Fruit fly (Drosophila melanogaster) whole organism, embryonic: ENCODE measurements around the gene east.

Source experiments
- Asciz ChIP-seq: fragments of 200-800 bp; sonication (Bioruptor generic); optimal IDR thresholded peaks from 2 replicates; lab custom pipeline; 2017; ENCODE audit warnings: missing biosample characterization, mild to moderate bottlenecking, missing genetic modification characterization, missing genetic modification reagents
- CG10654 ChIP-seq: fragments of 200-800 bp; sonication (Bioruptor generic); optimal IDR thresholded peaks from 2 replicates; lab custom pipeline; 2016; ENCODE audit warnings: missing biosample characterization, missing genetic modification characterization
- CG12104 ChIP-seq: fragments of 200-800 bp; sonication (Bioruptor generic); optimal IDR thresholded peaks from 3 replicates; lab custom pipeline; 2016; ENCODE audit warnings: missing biosample characterization, missing genetic modification characterization
- CG14860 ChIP-seq: fragments of 200-800 bp; sonication (Bioruptor generic); IDR thresholded peaks from 3 replicates; pipeline ENCODE4 v1.3.6; 2022; ENCODE audit warnings: missing biosample characterization, missing genetic modification characterization; ENCODE audit not compliant: partially characterized antibody
- CG16815 ChIP-seq: fragments of 200-800 bp; sonication (Bioruptor generic); optimal IDR thresholded peaks from 3 replicates; lab custom pipeline; 2017; ENCODE audit warnings: missing biosample characterization, mild to moderate bottlenecking, missing genetic modification characterization
- CG18764 ChIP-seq: fragments of 200-800 bp; sonication (Bioruptor generic); optimal IDR thresholded peaks from 3 replicates; lab custom pipeline; 2016; ENCODE audit warnings: missing biosample characterization, missing genetic modification characterization
- CG30431 ChIP-seq: fragments of 200-800 bp; sonication (Bioruptor generic); optimal IDR thresholded peaks from 2 replicates; lab custom pipeline; 2017; ENCODE audit warnings: missing biosample characterization, missing genetic modification characterization
- CG31441 ChIP-seq: fragments of 200-800 bp; sonication (Bioruptor generic); IDR thresholded peaks from 2 replicates; pipeline ENCODE4 v1.3.6; 2022; ENCODE audit warnings: missing biosample characterization, missing genetic modification characterization
- CG3163 ChIP-seq: fragments of 200-800 bp; sonication (Bioruptor generic); optimal IDR thresholded peaks from 3 replicates; lab custom pipeline; 2016; ENCODE audit warnings: missing biosample characterization, missing genetic modification characterization
- CG32767 ChIP-seq: fragments of 200-800 bp; sonication (Bioruptor generic); IDR thresholded peaks from 2 replicates; pipeline ENCODE4 v1.3.6; 2022; ENCODE audit warnings: missing biosample characterization, missing genetic modification characterization
- CG33557 ChIP-seq: fragments of 200-800 bp; sonication (Bioruptor generic); optimal IDR thresholded peaks from 2 replicates; lab custom pipeline; 2019; ENCODE audit warnings: missing biosample characterization, mild to moderate bottlenecking, missing genetic modification characterization, moderate library complexity
- CG3407 ChIP-seq: fragments of 200-800 bp; sonication (Bioruptor generic); optimal IDR thresholded peaks from 2 replicates; lab custom pipeline; 2018; ENCODE audit warnings: missing biosample characterization, mild to moderate bottlenecking, missing genetic modification characterization
- CG34376 ChIP-seq: fragments of 200-800 bp; sonication (Bioruptor generic); optimal IDR thresholded peaks from 2 replicates; lab custom pipeline; 2018; ENCODE audit warnings: missing biosample characterization, mild to moderate bottlenecking, missing genetic modification characterization
- CG34422 ChIP-seq: fragments of 200-800 bp; sonication (Bioruptor generic); IDR thresholded peaks from 3 replicates; pipeline ENCODE4 v1.3.6; 2022; ENCODE audit warnings: missing biosample characterization, missing genetic modification characterization
- CG3995 ChIP-seq: fragments of 200-800 bp; sonication (Bioruptor generic); optimal IDR thresholded peaks from 3 replicates; lab custom pipeline; 2016; ENCODE audit warnings: missing biosample characterization, missing genetic modification characterization
- CG4360 ChIP-seq: fragments of 200-800 bp; sonication (Bioruptor generic); IDR thresholded peaks from 2 replicates; pipeline ENCODE4 v1.3.6; 2022; ENCODE audit warnings: missing biosample characterization, missing genetic modification characterization
- CG4424 ChIP-seq: fragments of 200-800 bp; sonication (Bioruptor generic); optimal IDR thresholded peaks from 3 replicates; lab custom pipeline; 2016; ENCODE audit warnings: missing biosample characterization, missing genetic modification characterization
- CG5180 ChIP-seq: fragments of 200-800 bp; sonication (Bioruptor generic); optimal IDR thresholded peaks from 3 replicates; lab custom pipeline; 2017; ENCODE audit warnings: missing biosample characterization, missing genetic modification characterization, mild to moderate bottlenecking, moderate library complexity, missing genetic modification reagents
- CG5245 ChIP-seq: fragments of 200-800 bp; sonication (Bioruptor generic); optimal IDR thresholded peaks from 3 replicates; lab custom pipeline; 2016; ENCODE audit warnings: missing biosample characterization, missing genetic modification characterization
- CG6175 ChIP-seq: fragments of 200-800 bp; sonication (Bioruptor generic); IDR thresholded peaks from 3 replicates; pipeline ENCODE4 v1.3.6; 2022; ENCODE audit warnings: missing biosample characterization, missing genetic modification characterization
- CG7963 ChIP-seq: fragments of 200-800 bp; sonication (Bioruptor generic); IDR thresholded peaks from 3 replicates; pipeline ENCODE4 v1.3.6; 2022; ENCODE audit warnings: missing biosample characterization, missing genetic modification characterization; ENCODE audit not compliant: partially characterized antibody
- CG9437 ChIP-seq: fragments of 200-800 bp; sonication (Bioruptor generic); optimal IDR thresholded peaks from 2 replicates; lab custom pipeline; 2018; ENCODE audit warnings: missing biosample characterization, mild to moderate bottlenecking, missing genetic modification characterization
- CG9797 ChIP-seq: fragments of 200-800 bp; sonication (Bioruptor generic); optimal IDR thresholded peaks from 3 replicates; lab custom pipeline; 2018; ENCODE audit warnings: missing biosample characterization, mild to moderate bottlenecking, missing genetic modification characterization
- CG9932 ChIP-seq: fragments of 200-800 bp; sonication (Bioruptor generic); IDR thresholded peaks from 2 replicates; pipeline ENCODE4 v1.3.6; 2022; ENCODE audit warnings: missing biosample characterization, missing genetic modification characterization
- D19A ChIP-seq: fragments of 200-800 bp; optimal IDR thresholded peaks from 3 replicates; lab custom pipeline; 2019; ENCODE audit warnings: missing biosample characterization, mild to moderate bottlenecking, missing genetic modification characterization, moderate library complexity
- Dip3 ChIP-seq: fragments of 200-800 bp; sonication (Bioruptor generic); optimal IDR thresholded peaks from 3 replicates; lab custom pipeline; 2016; ENCODE audit warnings: missing biosample characterization, missing genetic modification characterization
- Gug ChIP-seq: fragments of 200-800 bp; sonication (Bioruptor generic); IDR thresholded peaks from 4 replicates; pipeline ENCODE4 v1.3.6; 2022; ENCODE audit warnings: missing biosample characterization, missing genetic modification characterization
- Hr78 ChIP-seq, 2 experiments: fragments of 200-800 bp in 1 of 2; fragments of >200 bp in 1 of 2; sonication (Bioruptor generic) in 1 of 2; optimal IDR thresholded peaks; 2 replicates each; lab custom pipeline; 2017 to 2019; ENCODE audit warnings: missing biosample characterization in 2 of 2, missing genetic modification characterization in 2 of 2, mild to moderate bottlenecking in 1 of 2, moderate library complexity in 1 of 2
- Jarid2 ChIP-seq: fragments of 200-800 bp; sonication (Bioruptor generic); optimal IDR thresholded peaks from 3 replicates; lab custom pipeline; 2017; ENCODE audit warnings: mild to moderate bottlenecking, missing biosample characterization, missing genetic modification reagents, missing genetic modification characterization
- Lim3 ChIP-seq: fragments of 200-800 bp; sonication (Bioruptor generic); IDR thresholded peaks from 2 replicates; pipeline ENCODE4 v1.3.6; 2022; ENCODE audit warnings: missing biosample characterization, missing genetic modification characterization
- MBD-R2 ChIP-seq: fragments of 200-800 bp; sonication (Bioruptor generic); IDR thresholded peaks from 2 replicates; pipeline ENCODE4 v1.3.6; 2022; ENCODE audit warnings: missing biosample characterization, missing genetic modification characterization
- NC2β ChIP-seq: fragments of 200-800 bp; sonication (Bioruptor generic); optimal IDR thresholded peaks from 2 replicates; lab custom pipeline; 2016; ENCODE audit warnings: missing biosample characterization, missing genetic modification characterization
- NFAT ChIP-seq: fragments of 200-800 bp; sonication (Bioruptor generic); IDR thresholded peaks from 2 replicates; pipeline ENCODE4 v1.3.6; 2022; ENCODE audit warnings: missing biosample characterization, missing genetic modification characterization
- Taf1 ChIP-seq: fragments of 200-800 bp; sonication (Bioruptor generic); IDR thresholded peaks from 2 replicates; pipeline ENCODE4 v1.3.6; 2022; ENCODE audit warnings: missing biosample characterization, missing genetic modification characterization
- bab2 ChIP-seq: fragments of 200-800 bp; sonication (Bioruptor generic); optimal IDR thresholded peaks from 2 replicates; lab custom pipeline; 2016; ENCODE audit warnings: missing biosample characterization, missing genetic modification characterization
- corto ChIP-seq: fragments of 200-800 bp; sonication (Bioruptor generic); optimal IDR thresholded peaks from 2 replicates; lab custom pipeline; 2016; ENCODE audit warnings: missing biosample characterization, mild to moderate bottlenecking, missing genetic modification characterization, moderate library complexity
- crc ChIP-seq: fragments of 200-800 bp; sonication (Bioruptor generic); optimal IDR thresholded peaks from 2 replicates; lab custom pipeline; 2016; ENCODE audit warnings: missing biosample characterization, missing genetic modification characterization
- gsb-n ChIP-seq: fragments of 200-800 bp; sonication (Bioruptor generic); optimal IDR thresholded peaks from 3 replicates; lab custom pipeline; 2018; ENCODE audit warnings: missing biosample characterization, mild to moderate bottlenecking, missing genetic modification characterization
- inv ChIP-seq: fragments of 200-800 bp; sonication (Bioruptor generic); IDR thresholded peaks from 2 replicates; pipeline ENCODE4 v1.3.6; 2022; ENCODE audit warnings: missing biosample characterization, missing genetic modification characterization; ENCODE audit not compliant: partially characterized antibody
- jing ChIP-seq: fragments of 200-800 bp; sonication (Bioruptor generic); optimal IDR thresholded peaks from 2 replicates; lab custom pipeline; 2018; ENCODE audit warnings: missing biosample characterization, mild to moderate bottlenecking, missing genetic modification characterization
- kni ChIP-seq: fragments of 200-800 bp; sonication (Bioruptor generic); optimal IDR thresholded peaks from 3 replicates; lab custom pipeline; 2017; ENCODE audit warnings: mild to moderate bottlenecking, missing biosample characterization, missing genetic modification reagents, missing genetic modification characterization
- lab ChIP-seq: fragments of 200-800 bp; sonication (Bioruptor generic); optimal IDR thresholded peaks from 3 replicates; lab custom pipeline; 2017; ENCODE audit warnings: missing biosample characterization, missing genetic modification characterization, mild to moderate bottlenecking, moderate library complexity, missing genetic modification reagents
- pnt ChIP-seq: fragments of 200-800 bp; sonication (Bioruptor generic); optimal IDR thresholded peaks from 3 replicates; lab custom pipeline; 2016; ENCODE audit warnings: missing biosample characterization, missing genetic modification characterization
- prd ChIP-seq, 3 experiments: fragments of >200 bp in 2 of 3; fragments of 200-800 bp in 1 of 3; sonication (Bioruptor generic) in 1 of 3; optimal IDR thresholded peaks in 2 of 3; IDR thresholded peaks in 1 of 3; 2 replicates in 2 of 3; 3 replicates in 1 of 3; pipeline versions ENCODE4 v1.3.6 to Lab custom; 2017 to 2022; ENCODE audit warnings: missing biosample characterization in 1 of 3, missing genetic modification characterization in 1 of 3
- repo ChIP-seq: fragments of 200-800 bp; sonication (Bioruptor generic); optimal IDR thresholded peaks from 2 replicates; lab custom pipeline; 2016; ENCODE audit warnings: missing biosample characterization, missing genetic modification characterization
- schlank ChIP-seq: fragments of 200-800 bp; sonication (Bioruptor generic); optimal IDR thresholded peaks from 2 replicates; lab custom pipeline; 2018; ENCODE audit warnings: missing biosample characterization, mild to moderate bottlenecking, missing genetic modification characterization
- slp2 ChIP-seq: fragments of 200-800 bp; sonication (Bioruptor generic); optimal IDR thresholded peaks from 2 replicates; lab custom pipeline; 2016; ENCODE audit warnings: missing biosample characterization, missing genetic modification characterization
- usp ChIP-seq: fragments of >200 bp; optimal IDR thresholded peaks from 2 replicates; lab custom pipeline; 2017; ENCODE audit warnings: missing biosample characterization, missing genetic modification characterization
- vfl ChIP-seq: fragments of 200-800 bp; sonication (Bioruptor generic); optimal IDR thresholded peaks from 2 replicates; lab custom pipeline; 2016; ENCODE audit warnings: missing biosample characterization, missing genetic modification characterization

The east gene

DNA sequence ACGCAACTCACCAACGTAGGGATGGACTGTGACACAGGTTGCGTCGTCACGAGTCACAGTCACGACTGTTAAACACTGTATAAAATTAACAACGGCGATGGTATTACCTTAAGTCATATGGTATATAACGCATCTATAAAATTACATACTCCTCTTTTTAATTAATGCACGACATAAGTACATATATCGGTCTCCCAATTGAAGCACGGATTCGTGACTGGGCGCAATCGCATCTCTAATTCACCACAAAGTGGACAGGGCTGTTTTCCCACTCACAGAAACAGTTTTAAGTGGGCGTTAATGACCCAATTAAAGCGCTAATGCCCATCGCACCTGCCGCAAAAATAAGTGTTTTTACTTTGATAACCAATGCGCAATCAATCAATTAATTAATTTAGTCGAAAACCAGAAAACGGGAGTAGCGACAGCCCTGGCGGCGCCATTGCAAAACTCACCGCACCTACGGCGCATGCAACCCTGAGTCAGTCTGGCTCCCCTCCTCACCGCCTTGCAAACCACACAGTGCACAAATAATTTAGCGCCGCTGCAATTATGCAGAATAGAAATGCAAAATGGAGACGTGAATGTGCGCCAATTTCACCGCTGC lies 30.8 kb downstream of the east start, which contains the start of gene CG4313 (continued):
- TF ChIP-seq Taf1 (GFP tag; lab: Robert Waterston, UW) (peak; percentile 53), CG34376 (GFP tag; lab: Kevin White, UChicago) (peak; percentile 68), slp2 (peak; percentile 60), CG4360 (GFP tag; lab: Robert Waterston, UW) (no peak), Gug (GFP tag; lab: Robert Waterston, UW) (peak; percentile 77; the same call in 3 of the 4 replicates), bab2 (peak; percentile 75), CG32767 (no peak), schlank (peak; percentile 22), CG5180 (GFP tag; lab: Kevin White, UChicago) (peak; percentile 14), prd (optimal IDR thresholded peaks at IDR 0.05; lab: Kevin White, UChicago) (no peak), prd (GFP tag; IDR thresholded peaks at IDR 0.05; lab: Robert Waterston, UW) (peak; percentile 70), CG9932 (GFP tag; lab: Robert Waterston, UW) (peak; percentile 87), Dip3 (GFP tag; lab: Kevin White, UChicago) (peak; percentile 72), CG3163 (GFP tag; lab: Kevin White, UChicago) (peak; percentile 29), pnt (peak; percentile 57), CG31441 (GFP tag; lab: Robert Waterston, UW) (peak; percentile 76; the same call in 1 of the 2 replicates), NC2β (GFP tag; lab: Kevin White, UChicago) (peak; percentile 49), CG16815 (GFP tag; lab: Kevin White, UChicago) (peak; percentile 40), CG18764 (GFP tag; lab: Kevin White, UChicago) (peak; percentile 12), CG14860 (GFP tag; lab: Robert Waterston, UW) (peak; percentile 88), CG10654 (GFP tag; lab: Kevin White, UChicago) (peak; percentile 52), Jarid2 (GFP tag; lab: Kevin White, UChicago) (no peak), usp (GFP tag; lab: Kevin White, UChicago) (no peak), D19A (tag; lab: Kevin White, UChicago) (peak; percentile 46), CG3995 (GFP tag; lab: Kevin White, UChicago) (peak; percentile 97), Lim3 (GFP tag; lab: Robert Waterston, UW) (no peak), CG7963 (GFP tag; lab: Robert Waterston, UW) (peak; percentile 60; the same call in 2 of the 3 replicates), kni (GFP tag; lab: Kevin White, UChicago) (peak; percentile 21), CG6175 (GFP tag; lab: Robert Waterston, UW) (no peak), vfl (GFP tag; lab: Kevin White, UChicago) (peak; percentile 31), Hr78 (GFP tag; optimal IDR thresholded peaks at IDR 0.05; lab: Kevin White, UChicago) (no peak), crc (GFP tag; lab: Kevin White, UChicago) (peak; percentile 46), CG33557 (GFP tag; lab: Kevin White, UChicago) (peak; percentile 51), MBD-R2 (GFP tag; lab: Robert Waterston, UW) (peak; percentile 43), CG5245 (peak; percentile 58), jing (GFP tag; lab: Kevin White, UChicago) (no peak), gsb-n (tag; lab: Kevin White, UChicago) (peak; percentile 37), CG9437 (GFP tag; lab: Kevin White, UChicago) (peak; percentile 57), lab (GFP tag; lab: Kevin White, UChicago) (peak; percentile 63), CG3407 (GFP tag; lab: Kevin White, UChicago) (peak; percentile 26), NFAT (GFP tag; lab: Robert Waterston, UW) (peak; percentile 50; the same call in 1 of the 2 replicates), CG4424 (GFP tag; lab: Kevin White, UChicago) (peak; percentile 78), CG34422 (GFP tag; lab: Robert Waterston, UW) (peak; percentile 55; the same call in 2 of the 3 replicates), corto (GFP tag; lab: Kevin White, UChicago) (no peak), CG30431 (no peak), CG12104 (GFP tag; lab: Kevin White, UChicago) (peak; percentile 60), inv (GFP tag; lab: Robert Waterston, UW) (peak; percentile 89), CG9797 (GFP tag; lab: Kevin White, UChicago) (peak; percentile 2), Asciz (GFP tag; lab: Kevin White, UChicago) (peak; percentile 11), repo (peak; percentile 52)
